Fruit fly (Drosophila melanogaster): ENCODE data around the gene Alg13.

The Alg13 gene

DNA sequence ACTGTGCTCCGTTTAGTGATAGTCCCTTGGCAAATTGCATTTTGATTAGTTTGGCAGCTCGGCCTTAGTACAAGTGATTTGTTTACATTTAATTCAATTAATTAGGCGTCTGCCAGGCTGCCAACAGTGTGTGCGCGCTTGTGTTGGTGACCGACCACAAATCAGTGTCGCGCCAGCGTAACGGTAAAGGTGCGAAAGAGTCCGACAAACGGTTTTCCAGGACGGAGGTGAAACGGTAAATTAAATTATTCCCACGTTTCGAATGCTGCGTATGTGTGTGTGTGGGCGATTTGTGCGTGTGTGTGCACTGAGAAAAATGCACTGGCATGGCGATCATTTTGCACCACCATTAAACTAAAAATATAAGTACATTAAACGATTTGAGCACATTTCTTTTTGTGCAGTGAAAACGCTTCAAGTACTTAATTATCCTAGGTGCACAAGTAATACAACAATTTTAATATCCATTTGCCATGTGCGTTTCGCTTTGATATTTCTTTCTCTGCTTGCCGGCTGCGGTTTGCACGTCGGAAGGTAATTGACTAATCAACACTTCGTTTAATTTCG is 671 bp upstream of the Alg13 start (continued):
- TF ChIP-seq Kr (GFP tag; optimal IDR thresholded peaks at IDR 0.05) = no peak
- no peak for TF ChIP-seq tup (GFP tag; optimal IDR thresholded peaks at IDR 0.05)
- no peak for TF ChIP-seq NC2β (GFP tag; optimal IDR thresholded peaks at IDR 0.05)
- TF ChIP-seq CG9876 (GFP tag; optimal IDR thresholded peaks at IDR 0.05) = no peak
- TF ChIP-seq jing (GFP tag; optimal IDR thresholded peaks at IDR 0.05) = no peak
- TF ChIP-seq Hr3 (GFP tag; optimal IDR thresholded peaks at IDR 0.05) = no peak
- TF ChIP-seq CG17359 (tag; optimal IDR thresholded peaks at IDR 0.05) = peak; percentile 13
- TF ChIP-seq CG10267 (tag; optimal IDR thresholded peaks at IDR 0.05) = no peak
- no peak for TF ChIP-seq rib (GFP tag; IDR thresholded peaks at IDR 0.05)
- TF ChIP-seq CG17361 (GFP tag; IDR thresholded peaks at IDR 0.05) = 0 out of 3 replicates have a peak, but pooled peaks have one; percentile 25
- TF ChIP-seq ro (GFP tag; IDR thresholded peaks at IDR 0.05) = no peak
- peak; percentile 8 for TF ChIP-seq CG17829 (tag; optimal IDR thresholded peaks at IDR 0.05)
- TF ChIP-seq CG3281 (GFP tag; optimal IDR thresholded peaks at IDR 0.05) = peak; percentile 35
- TF ChIP-seq chinmo (GFP tag; IDR thresholded peaks at IDR 0.05; ENCODE audit: partially characterized antibody) = no peak
- TF ChIP-seq dmrt99B (tag; optimal IDR thresholded peaks at IDR 0.05) = no peak
- no peak for TF ChIP-seq Awh (GFP tag; IDR thresholded peaks at IDR 0.05)
- no peak for TF ChIP-seq dimm (GFP tag; IDR thresholded peaks at IDR 0.05)
- TF ChIP-seq chn (GFP tag; optimal IDR thresholded peaks at IDR 0.05) = no peak
- no peak for TF ChIP-seq CG3995 (GFP tag; optimal IDR thresholded peaks at IDR 0.05)
- no peak for TF ChIP-seq disco-r (GFP tag; optimal IDR thresholded peaks at IDR 0.05)
- no peak for TF ChIP-seq Eip74EF (GFP tag; optimal IDR thresholded peaks at IDR 0.05)
- TF ChIP-seq CG6654 (GFP tag; optimal IDR thresholded peaks at IDR 0.05) = no peak
- peak; percentile 6 for TF ChIP-seq cg (GFP tag; optimal IDR thresholded peaks at IDR 0.05)
- no peak for TF ChIP-seq grn (GFP tag; optimal IDR thresholded peaks at IDR 0.05)
- TF ChIP-seq insv (GFP tag; optimal IDR thresholded peaks at IDR 0.05) = no peak
- no peak for TF ChIP-seq da (GFP tag; optimal IDR thresholded peaks at IDR 0.05)
- no peak for TF ChIP-seq BEAF-32 (GFP tag; optimal IDR thresholded peaks at IDR 0.05)
- no peak for TF ChIP-seq Side (GFP tag; optimal IDR thresholded peaks at IDR 0.05)
- TF ChIP-seq CkIIα-i1 (GFP tag; IDR thresholded peaks at IDR 0.05) = no peak
- no peak for TF ChIP-seq CG11247 (GFP tag; IDR thresholded peaks at IDR 0.05)
- TF ChIP-seq Opbp (GFP tag; IDR thresholded peaks at IDR 0.05; ENCODE audit: partially characterized antibody) = no peak
- TF ChIP-seq Lim3 (GFP tag; IDR thresholded peaks at IDR 0.05) = no peak
- no peak for TF ChIP-seq fu2 (GFP tag; optimal IDR thresholded peaks at IDR 0.05)
- no peak for TF ChIP-seq CG6683 (GFP tag; optimal IDR thresholded peaks at IDR 0.05)
- no peak for TF ChIP-seq Optix (GFP tag; IDR thresholded peaks at IDR 0.05)
- TF ChIP-seq gro (GFP tag; optimal IDR thresholded peaks at IDR 0.05) = no peak
- TF ChIP-seq CG8359 (GFP tag; optimal IDR thresholded peaks at IDR 0.05; ENCODE audit: borderline replicate concordance) = no peak
- no peak for TF ChIP-seq pzg (GFP tag; optimal IDR thresholded peaks at IDR 0.05)
- TF ChIP-seq CG6175 (GFP tag; IDR thresholded peaks at IDR 0.05) = no peak
- no peak for TF ChIP-seq Ravus (GFP tag; IDR thresholded peaks at IDR 0.05)
- no peak for TF ChIP-seq CG8290 (GFP tag; optimal IDR thresholded peaks at IDR 0.05)
- TF ChIP-seq CG8290 (tag; optimal IDR thresholded peaks at IDR 0.05) = no peak
- TF ChIP-seq CG7786 (GFP tag; optimal IDR thresholded peaks at IDR 0.05) = no peak
- no peak for TF ChIP-seq Atf-2 (GFP tag; optimal IDR thresholded peaks at IDR 0.05)
- no peak for TF ChIP-seq hb (GFP tag; IDR thresholded peaks at IDR 0.05; ENCODE audit: partially characterized antibody)
- no peak for TF ChIP-seq E2f1 (GFP tag; IDR thresholded peaks at IDR 0.05)
- TF ChIP-seq CG4328 (GFP tag; optimal IDR thresholded peaks at IDR 0.05) = no peak
- TF ChIP-seq CG11504 (tag; optimal IDR thresholded peaks at IDR 0.05) = no peak
- no peak for TF ChIP-seq CG12155 (GFP tag; optimal IDR thresholded peaks at IDR 0.05)
- no peak for TF ChIP-seq BtbVII (GFP tag; optimal IDR thresholded peaks at IDR 0.05)
- TF ChIP-seq CG12769 (tag; optimal IDR thresholded peaks at IDR 0.05) = no peak
